Fruit fly (Drosophila melanogaster) whole organism, embryonic: ENCODE measurements around the gene Gss1.

Experiments
- Awh ChIP-seq: fragments of 200-800 bp; sonication (Bioruptor generic); IDR thresholded peaks from 2 replicates; pipeline ENCODE4, ENCODE4 v1.3.6; 2022; ENCODE audit warnings: missing biosample characterization, missing genetic modification characterization
- B-H1 ChIP-seq: fragments of 200-800 bp; sonication (Bioruptor generic); IDR thresholded peaks from 3 replicates; pipeline ENCODE4 v1.3.6; 2022; ENCODE audit warnings: missing biosample characterization, missing genetic modification characterization
- Bgb ChIP-seq: fragments of 200-800 bp; sonication (Bioruptor generic); IDR thresholded peaks from 2 replicates; pipeline ENCODE4 v1.3.6; 2022; ENCODE audit warnings: missing biosample characterization, missing genetic modification characterization; ENCODE audit not compliant: partially characterized antibody
- CG10366 ChIP-seq: fragments of 200-800 bp; sonication (Bioruptor generic); IDR thresholded peaks from 2 replicates; pipeline ENCODE4 v1.3.6; 2022; ENCODE audit warnings: missing biosample characterization, missing genetic modification characterization
- CG11398 ChIP-seq: fragments of 200-800 bp; sonication (Bioruptor generic); optimal IDR thresholded peaks from 2 replicates; lab custom pipeline; 2016; ENCODE audit warnings: missing biosample characterization, missing genetic modification characterization
- CG11723 ChIP-seq: fragments of 200-800 bp; sonication (Bioruptor generic); optimal IDR thresholded peaks from 2 replicates; lab custom pipeline; 2017; ENCODE audit warnings: missing biosample characterization, mild to moderate bottlenecking, missing genetic modification characterization
- CG12659 ChIP-seq: fragments of 200-800 bp; sonication (Bioruptor generic); optimal IDR thresholded peaks from 3 replicates; lab custom pipeline; 2017; ENCODE audit warnings: mild to moderate bottlenecking, missing biosample characterization, missing genetic modification reagents, missing genetic modification characterization
- CG13624 ChIP-seq: fragments of 200-800 bp; sonication (Bioruptor generic); optimal IDR thresholded peaks from 2 replicates; lab custom pipeline; 2016; ENCODE audit warnings: missing biosample characterization, missing genetic modification characterization
- CG15601 ChIP-seq: fragments of 200-800 bp; sonication (Bioruptor generic); optimal IDR thresholded peaks from 3 replicates; lab custom pipeline; 2019; ENCODE audit warnings: missing biosample characterization, mild to moderate bottlenecking, missing genetic modification characterization, moderate library complexity
- CG17186 ChIP-seq: fragments of 200-800 bp; sonication (Bioruptor generic); optimal IDR thresholded peaks from 3 replicates; lab custom pipeline; 2017; ENCODE audit warnings: missing biosample characterization, missing genetic modification reagents, missing genetic modification characterization
- CG2129 ChIP-seq: fragments of 200-800 bp; sonication (Bioruptor generic); IDR thresholded peaks from 2 replicates; pipeline ENCODE4 v1.3.6; 2022; ENCODE audit warnings: missing biosample characterization, missing genetic modification characterization; ENCODE audit not compliant: partially characterized antibody
- CG2875 ChIP-seq: fragments of 200-800 bp; sonication (Bioruptor generic); optimal IDR thresholded peaks from 2 replicates; lab custom pipeline; 2017; ENCODE audit warnings: missing biosample characterization, mild to moderate bottlenecking, missing genetic modification characterization, missing genetic modification reagents
- CG31388 ChIP-seq: fragments of 200-800 bp; sonication (Bioruptor generic); optimal IDR thresholded peaks from 2 replicates; lab custom pipeline; 2016; ENCODE audit warnings: missing biosample characterization, missing genetic modification characterization
- CG42726 ChIP-seq: fragments of 200-800 bp; sonication (Bioruptor generic); IDR thresholded peaks from 2 replicates; pipeline ENCODE4 v1.3.6; 2022; ENCODE audit warnings: missing biosample characterization, missing genetic modification characterization; ENCODE audit not compliant: partially characterized antibody
- CG4404 ChIP-seq: fragments of 200-800 bp; sonication (Bioruptor generic); IDR thresholded peaks from 2 replicates; pipeline ENCODE4 v1.3.6; 2022; ENCODE audit warnings: missing biosample characterization, missing genetic modification characterization
- CG6765 ChIP-seq: fragments of 200-800 bp; sonication (Bioruptor generic); optimal IDR thresholded peaks from 3 replicates; lab custom pipeline; 2017; ENCODE audit warnings: missing biosample characterization, mild to moderate bottlenecking, missing genetic modification characterization
- CG6791 ChIP-seq: fragments of 200-800 bp; sonication (Bioruptor generic); IDR thresholded peaks from 3 replicates; pipeline ENCODE4 v1.3.6; 2022; ENCODE audit warnings: missing biosample characterization, missing genetic modification characterization; ENCODE audit not compliant: partially characterized antibody
- CG7271 ChIP-seq: fragments of 200-800 bp; sonication (Bioruptor generic); optimal IDR thresholded peaks from 2 replicates; lab custom pipeline; 2018; ENCODE audit warnings: missing biosample characterization, mild to moderate bottlenecking, missing genetic modification characterization, moderate library complexity
- CG8089 ChIP-seq: fragments of 200-800 bp; sonication (Bioruptor generic); optimal IDR thresholded peaks from 3 replicates; lab custom pipeline; 2016; ENCODE audit warnings: missing biosample characterization, missing genetic modification characterization
- CG9215 ChIP-seq: fragments of 200-800 bp; sonication (Bioruptor generic); IDR thresholded peaks from 2 replicates; pipeline ENCODE4 v1.3.6; 2022; ENCODE audit warnings: missing biosample characterization, missing genetic modification characterization
- D19A ChIP-seq: fragments of 200-800 bp; optimal IDR thresholded peaks from 3 replicates; lab custom pipeline; 2019; ENCODE audit warnings: missing biosample characterization, mild to moderate bottlenecking, missing genetic modification characterization, moderate library complexity
- Dref ChIP-seq: fragments of 200-800 bp; sonication (Bioruptor generic); IDR thresholded peaks from 2 replicates; pipeline ENCODE4 v1.3.6; 2022; ENCODE audit warnings: missing biosample characterization, missing genetic modification characterization
- ERR ChIP-seq: fragments of 200-800 bp; sonication (Bioruptor generic); optimal IDR thresholded peaks from 2 replicates; lab custom pipeline; 2016; ENCODE audit warnings: missing biosample characterization, missing genetic modification characterization
- Fer2 ChIP-seq: fragments of 200-800 bp; sonication (Bioruptor generic); optimal IDR thresholded peaks from 2 replicates; lab custom pipeline; 2018; ENCODE audit warnings: missing biosample characterization, mild to moderate bottlenecking, missing genetic modification characterization, moderate library complexity
- HLH4C ChIP-seq: fragments of 200-800 bp; sonication (Bioruptor generic); IDR thresholded peaks from 3 replicates; pipeline ENCODE4 v1.3.6; 2022; ENCODE audit warnings: missing biosample characterization, missing genetic modification characterization; ENCODE audit not compliant: partially characterized antibody
- HmgD ChIP-seq: fragments of 200-800 bp; sonication (Bioruptor generic); optimal IDR thresholded peaks from 3 replicates; lab custom pipeline; 2016; ENCODE audit warnings: missing biosample characterization, missing genetic modification characterization
- Hr3 ChIP-seq: fragments of 200-800 bp; sonication (Bioruptor generic); optimal IDR thresholded peaks from 3 replicates; lab custom pipeline; 2016; ENCODE audit warnings: missing biosample characterization, missing genetic modification characterization
- Opbp ChIP-seq: fragments of 200-800 bp; sonication (Bioruptor generic); IDR thresholded peaks from 3 replicates; pipeline ENCODE4 v1.3.6; 2022; ENCODE audit warnings: missing biosample characterization, missing genetic modification characterization; ENCODE audit not compliant: partially characterized antibody
- Pdp1 ChIP-seq, 2 experiments: fragments of 200-800 bp; sonication (Bioruptor generic); optimal IDR thresholded peaks; 3 replicates each; lab custom pipeline; 2016; ENCODE audit warnings: missing biosample characterization in 2 of 2, missing genetic modification characterization in 2 of 2, mild to moderate bottlenecking in 1 of 2, moderate library complexity in 1 of 2
- Sin3A ChIP-seq: fragments of >200 bp; optimal IDR thresholded peaks from 2 replicates; lab custom pipeline; 2018
- ap ChIP-seq: fragments of 200-800 bp; sonication (Bioruptor generic); IDR thresholded peaks from 2 replicates; pipeline ENCODE4 v1.3.6; 2022; ENCODE audit warnings: missing biosample characterization, missing genetic modification characterization
- bbx ChIP-seq: fragments of 200-800 bp; sonication (Bioruptor generic); IDR thresholded peaks from 2 replicates; pipeline ENCODE4 v1.3.6; 2022; ENCODE audit warnings: missing biosample characterization, missing genetic modification characterization; ENCODE audit not compliant: partially characterized antibody
- bcd ChIP-seq: fragments of 200-800 bp; sonication (Bioruptor generic); optimal IDR thresholded peaks from 2 replicates; lab custom pipeline; 2017; ENCODE audit warnings: missing biosample characterization, mild to moderate bottlenecking, missing genetic modification characterization
- cato ChIP-seq: fragments of 200-800 bp; sonication (Bioruptor generic); optimal IDR thresholded peaks from 2 replicates; lab custom pipeline; 2016; ENCODE audit warnings: missing biosample characterization, missing genetic modification characterization, borderline replicate concordance
- cg ChIP-seq: fragments of 200-800 bp; sonication (Bioruptor generic); optimal IDR thresholded peaks from 3 replicates; lab custom pipeline; 2019; ENCODE audit warnings: missing biosample characterization, mild to moderate bottlenecking, missing genetic modification characterization, moderate library complexity
- cwo ChIP-seq: fragments of 200-800 bp; sonication (Bioruptor generic); optimal IDR thresholded peaks from 3 replicates; lab custom pipeline; 2017; ENCODE audit warnings: missing biosample characterization, missing genetic modification characterization, mild to moderate bottlenecking, moderate library complexity, missing genetic modification reagents
- dpn ChIP-seq, 2 experiments: fragments of 200-800 bp; sonication (Bioruptor generic); optimal IDR thresholded peaks; 3 replicates each; lab custom pipeline; 2016; ENCODE audit warnings: missing biosample characterization in 2 of 2, missing genetic modification characterization in 2 of 2
- ind ChIP-seq: fragments of 200-800 bp; sonication (Bioruptor generic); optimal IDR thresholded peaks from 3 replicates; lab custom pipeline; 2016; ENCODE audit warnings: missing biosample characterization, missing genetic modification characterization
- luna ChIP-seq: fragments of 200-800 bp; sonication (Bioruptor generic); optimal IDR thresholded peaks from 2 replicates; lab custom pipeline; 2016; ENCODE audit warnings: missing biosample characterization, missing genetic modification characterization
- nerfin-2 ChIP-seq: fragments of 200-800 bp; sonication (Bioruptor generic); IDR thresholded peaks from 2 replicates; pipeline ENCODE4 v1.3.6; 2022; ENCODE audit warnings: missing biosample characterization, missing genetic modification characterization; ENCODE audit not compliant: partially characterized antibody
- oc ChIP-seq: fragments of 200-800 bp; sonication (Bioruptor generic); optimal IDR thresholded peaks from 2 replicates; lab custom pipeline; 2018; ENCODE audit warnings: missing biosample characterization, mild to moderate bottlenecking, missing genetic modification characterization, moderate library complexity
- pho ChIP-seq: fragments of 200-800 bp; sonication (Bioruptor generic); optimal IDR thresholded peaks from 2 replicates; lab custom pipeline; 2016; ENCODE audit warnings: missing biosample characterization, missing genetic modification characterization
- pzg ChIP-seq: fragments of 200-800 bp; sonication (Bioruptor generic); optimal IDR thresholded peaks from 3 replicates; lab custom pipeline; 2018; ENCODE audit warnings: missing biosample characterization, mild to moderate bottlenecking, missing genetic modification characterization, moderate library complexity
- row ChIP-seq: fragments of 200-800 bp; sonication (Bioruptor generic); IDR thresholded peaks from 3 replicates; pipeline ENCODE4 v1.3.6; 2022; ENCODE audit warnings: missing biosample characterization, missing genetic modification characterization
- sob ChIP-seq: fragments of 200-800 bp; sonication (Bioruptor generic); IDR thresholded peaks from 2 replicates; pipeline ENCODE4 v1.3.6; 2022; ENCODE audit warnings: missing biosample characterization, missing genetic modification characterization
- sug ChIP-seq: fragments of 200-800 bp; optimal IDR thresholded peaks from 2 replicates; lab custom pipeline; 2019; ENCODE audit warnings: missing biosample characterization, mild to moderate bottlenecking, missing genetic modification characterization, moderate library complexity
- tgo ChIP-seq: fragments of 200-800 bp; sonication (Bioruptor generic); IDR thresholded peaks from 3 replicates; pipeline ENCODE4 v1.3.6; 2022; ENCODE audit warnings: missing biosample characterization, missing genetic modification characterization
- tin ChIP-seq: fragments of 200-800 bp; sonication (Bioruptor generic); optimal IDR thresholded peaks from 3 replicates; lab custom pipeline; 2016; ENCODE audit warnings: missing biosample characterization, missing genetic modification characterization
- wor ChIP-seq: fragments of 200-800 bp; sonication (Bioruptor generic); IDR thresholded peaks from 2 replicates; pipeline ENCODE4 v1.3.6; 2022; ENCODE audit warnings: missing biosample characterization, missing genetic modification characterization
- zen ChIP-seq: fragments of 200-800 bp; sonication (Bioruptor generic); optimal IDR thresholded peaks from 3 replicates; lab custom pipeline; 2018; ENCODE audit warnings: missing biosample characterization, mild to moderate bottlenecking, missing genetic modification characterization, moderate library complexity

The Gss1 gene

dm6 chrX:17887208-17887627 lies 2.1 kb upstream of the Gss1 start, which contains the start of gene mnb (continued):
- TF ChIP-seq dpn (GFP tag; optimal IDR thresholded peaks at IDR 0.05; lab: Kevin White, UChicago) (peak in 1 of 2 experiments; percentile 16), pho (no peak), bbx (GFP tag; lab: Robert Waterston, UW) (peak; percentile 99), zen (tag; lab: Kevin White, UChicago) (peak; percentile 4), CG2129 (GFP tag; lab: Robert Waterston, UW) (peak; percentile 99), HmgD (peak; percentile 29), Sin3A (lab: Kevin White, UChicago) (peak; percentile 97), CG8089 (GFP tag; lab: Kevin White, UChicago) (peak; percentile 3), wor (GFP tag; lab: Robert Waterston, UW) (no peak), oc (tag; lab: Kevin White, UChicago) (no peak), CG13624 (peak; percentile 4), row (GFP tag; lab: Robert Waterston, UW) (peak; percentile 63), Hr3 (GFP tag; lab: Kevin White, UChicago) (peak; percentile 30), D19A (tag; lab: Kevin White, UChicago) (no peak), CG31388 (no peak), ERR (GFP tag; lab: Kevin White, UChicago) (no peak), sug (peak; percentile 41), cwo (GFP tag; lab: Kevin White, UChicago) (no peak), CG10366 (GFP tag; lab: Robert Waterston, UW) (no peak), B-H1 (GFP tag; lab: Robert Waterston, UW) (no peak), ind (peak; percentile 21), CG11723 (no peak), luna (GFP tag; lab: Kevin White, UChicago) (peak; percentile 17), Pdp1 (GFP tag; optimal IDR thresholded peaks at IDR 0.05; lab: Kevin White, UChicago) (peak in 1 of 2 experiments; percentile 9), Fer2 (tag; lab: Kevin White, UChicago) (no peak), nerfin-2 (peak; percentile 99), pzg (peak; percentile 83), sob (GFP tag; lab: Robert Waterston, UW) (0 out of 2 replicates have a peak, but pooled peaks have one; percentile 30), tgo (no peak), CG9215 (peak; percentile 38; the same call in 1 of the 2 replicates), CG6765 (GFP tag; lab: Kevin White, UChicago) (no peak), CG42726 (GFP tag; lab: Robert Waterston, UW) (peak; percentile 92), CG15601 (tag; lab: Kevin White, UChicago) (peak; percentile 10), tin (GFP tag; lab: Kevin White, UChicago) (peak; percentile 2), ap (GFP tag; lab: Robert Waterston, UW) (no peak), CG17186 (GFP tag; lab: Kevin White, UChicago) (peak; percentile 62), cg (GFP tag; lab: Kevin White, UChicago) (no peak), Dref (peak; percentile 80), Opbp (GFP tag; lab: Robert Waterston, UW) (peak; percentile 98), CG7271 (tag; lab: Kevin White, UChicago) (no peak), Awh (GFP tag; lab: Robert Waterston, UW) (no peak), Bgb (GFP tag; lab: Robert Waterston, UW) (peak; percentile 97), bcd (peak; percentile 28), CG11398 (GFP tag; lab: Kevin White, UChicago) (no peak), CG4404 (GFP tag; lab: Robert Waterston, UW) (no peak), CG6791 (GFP tag; lab: Robert Waterston, UW) (peak; percentile 98), CG12659 (GFP tag; lab: Kevin White, UChicago) (peak; percentile 68), HLH4C (GFP tag; lab: Robert Waterston, UW) (peak; percentile 99), cato (GFP tag; lab: Kevin White, UChicago) (no peak), CG2875 (GFP tag; lab: Kevin White, UChicago) (no peak)
